Worm (Caenorhabditis elegans): Measurements from ENCODE around the gene stau-1.

The stau-1 gene

DNA sequence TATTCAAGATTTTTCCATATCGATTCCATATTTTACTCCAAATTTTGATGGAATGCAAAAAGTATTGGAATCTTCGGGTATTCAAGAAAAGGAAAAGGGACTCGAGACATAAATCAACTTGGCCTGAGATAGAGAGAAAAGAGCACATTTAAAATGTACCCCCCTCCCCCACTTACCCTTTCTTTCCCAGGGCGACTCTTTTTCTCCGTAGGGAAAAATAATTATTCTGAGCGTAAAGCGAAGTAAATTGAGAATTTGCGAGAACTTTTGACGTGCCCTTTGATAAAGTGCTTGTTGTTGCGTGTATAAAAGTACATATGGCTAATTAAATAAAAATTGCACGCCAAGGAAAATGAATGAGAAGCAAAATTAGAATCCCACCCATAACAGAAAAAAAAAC is 25.6 kb upstream of the stau-1 start:
- no peak for TF ChIP-seq let-607 (tag; optimal IDR thresholded peaks at IDR 0.05)
- TF ChIP-seq madf-3 (GFP tag; IDR thresholded peaks at IDR 0.05) = 0 out of 2 replicates have a peak, but pooled peaks have one; percentile 10

DNA sequence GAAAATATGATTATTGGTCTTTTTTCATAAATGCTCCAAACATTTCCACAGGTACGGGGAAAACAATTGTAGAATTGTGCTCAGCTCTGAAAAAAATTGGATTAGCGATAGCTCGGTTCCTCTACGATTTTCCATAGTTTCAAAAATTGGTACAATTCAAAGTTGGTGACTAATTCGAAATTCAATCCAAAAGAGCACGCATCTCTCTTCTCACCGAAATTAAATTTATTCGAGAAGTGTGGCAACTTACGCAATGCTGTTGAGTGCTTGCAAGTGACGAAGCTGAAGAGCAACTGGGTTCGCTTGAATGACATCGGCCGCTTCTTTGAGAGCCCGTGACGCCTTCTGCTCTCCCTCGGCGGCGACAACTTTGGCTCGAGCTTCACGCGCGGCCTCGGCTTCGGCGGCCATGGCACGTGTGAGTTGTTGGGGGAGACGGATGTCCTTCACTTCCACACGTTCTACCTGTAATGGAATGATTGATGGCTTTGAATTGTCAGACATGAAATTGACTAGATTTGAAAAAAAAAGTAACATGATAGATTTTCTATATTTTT is 22.8 kb upstream of the stau-1 start:
- TF ChIP-seq cebp-2 (GFP tag; IDR thresholded peaks at IDR 0.05) = no peak
- no peak for TF ChIP-seq aptf-3 (GFP tag; IDR thresholded peaks at IDR 0.05)
- TF ChIP-seq egrh-3 (GFP tag; IDR thresholded peaks at IDR 0.05) = peak; percentile 60

DNA sequence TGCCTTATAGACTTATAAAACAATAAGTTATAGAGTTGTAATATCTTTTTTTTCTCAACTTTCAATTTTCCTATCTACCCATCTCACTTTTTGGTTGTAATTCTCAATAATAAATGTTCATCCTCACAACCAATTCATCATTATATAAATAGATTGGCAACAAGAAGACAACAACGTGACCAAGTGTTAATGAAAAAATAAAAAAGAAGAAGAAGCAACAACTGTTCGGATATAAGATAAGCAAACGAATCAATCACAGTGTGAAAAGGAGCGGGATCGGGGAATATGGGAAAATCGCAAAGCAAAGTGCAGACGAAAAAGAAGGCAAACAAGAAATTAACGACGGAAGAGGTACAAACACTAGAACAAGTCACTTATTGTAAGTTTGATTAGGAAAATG is 18.8 kb upstream of the stau-1 start, which contains the start of gene ncs-3:
TSS of gene ncs-3 (plus strand) at position 153 of the 400 bp plus-strand sequence.
- TF ChIP-seq mes-4 (tag; optimal IDR thresholded peaks at IDR 0.05) (no peak), sptf-2 (GFP tag; optimal IDR thresholded peaks at IDR 0.05) (no peak), madf-8 (GFP tag; conservative IDR thresholded peaks at IDR 0.05) (no peak), ccch-3 (GFP tag; optimal IDR thresholded peaks at IDR 0.05) (no peak), Y79H2A.3 (GFP tag; conservative IDR thresholded peaks at IDR 0.05) (no peak), lin-35 (GFP tag; optimal IDR thresholded peaks at IDR 0.05) (no peak), ceh-27 (GFP tag; optimal IDR thresholded peaks at IDR 0.05) (no peak), zim-3 (tag; optimal IDR thresholded peaks at IDR 0.05) (no peak), Y95B8A.8 (GFP tag; IDR thresholded peaks at IDR 0.05) (no peak), ztf-22 (GFP tag; optimal IDR thresholded peaks at IDR 0.05) (no peak)

- TF ChIP-seq tbp1 (GFP tag; optimal IDR thresholded peaks at IDR 0.05) = no peak
- TF ChIP-seq F57C9.4 (tag; optimal IDR thresholded peaks at IDR 0.05) = no peak
- TF ChIP-seq ztf-6 (GFP tag; IDR thresholded peaks at IDR 0.05) = no peak
- no peak for TF ChIP-seq let-526 (GFP tag; IDR thresholded peaks at IDR 0.05)
- TF ChIP-seq B0261.1 (tag; optimal IDR thresholded peaks at IDR 0.05) = no peak
- TF ChIP-seq lsy-27 (tag; optimal IDR thresholded peaks at IDR 0.05; ENCODE audit: borderline replicate concordance, insufficient read depth) = no peak
- no peak for TF ChIP-seq ets-4 (GFP tag; optimal IDR thresholded peaks at IDR 0.05)
- no peak for TF ChIP-seq B0035.1 (tag; optimal IDR thresholded peaks at IDR 0.05)
- no peak for TF ChIP-seq ZK185.1 (tag; optimal IDR thresholded peaks at IDR 0.05; ENCODE audit: poor library complexity, severe bottlenecking)
- TF ChIP-seq mxl-1 (tag; optimal IDR thresholded peaks at IDR 0.05) = no peak
- no peak for TF ChIP-seq zfh-2 (GFP tag; conservative IDR thresholded peaks at IDR 0.05)
- no peak for TF ChIP-seq egl-44 (GFP tag; IDR thresholded peaks at IDR 0.05)
- TF ChIP-seq nhr-80 (tag; optimal IDR thresholded peaks at IDR 0.05) = no peak
- no peak for TF ChIP-seq T26A5.8 (tag; optimal IDR thresholded peaks at IDR 0.05)
- TF ChIP-seq chd-7 (tag; optimal IDR thresholded peaks at IDR 0.05) = no peak
- no peak for TF ChIP-seq atf-7 (tag; optimal IDR thresholded peaks at IDR 0.05)
- TF ChIP-seq lin-54 (GFP tag; optimal IDR thresholded peaks at IDR 0.05) = no peak
- no peak for TF ChIP-seq ceh-79 (tag; optimal IDR thresholded peaks at IDR 0.05)
- TF ChIP-seq ztf-3 (GFP tag; optimal IDR thresholded peaks at IDR 0.05) = no peak
- TF ChIP-seq K12H6.12 (tag; optimal IDR thresholded peaks at IDR 0.05) = no peak
Observed at ce11 chrX:1052960-1053359, 17.9 kb upstream of the stau-1 start.

Measured in whole organism, young adult.